Fruit fly (Drosophila melanogaster): ENCODE measurements around the gene Jhbp4.

Jhbp4 gene

dm6 chr3R:16014573-16014972, 28.7 kb upstream of the Jhbp4 start (continued):
- TF ChIP-seq tgo (GFP tag; IDR thresholded peaks at IDR 0.05) (no peak), CG17829 (tag; optimal IDR thresholded peaks at IDR 0.05) (no peak), CG4328 (GFP tag; optimal IDR thresholded peaks at IDR 0.05) (no peak), Lpt (GFP tag; optimal IDR thresholded peaks at IDR 0.05) (no peak), tup (GFP tag; optimal IDR thresholded peaks at IDR 0.05) (no peak), org-1 (GFP tag; optimal IDR thresholded peaks at IDR 0.05) (no peak), CG12155 (GFP tag; optimal IDR thresholded peaks at IDR 0.05) (no peak), GATAe (GFP tag; conservative IDR thresholded peaks at IDR 0.05) (peak; percentile 86), Sry-δ (GFP tag; optimal IDR thresholded peaks at IDR 0.05) (no peak), CG10565 (GFP tag; optimal IDR thresholded peaks at IDR 0.05) (no peak), CG9817 (tag; optimal IDR thresholded peaks at IDR 0.05) (no peak), CG11560 (tag; IDR thresholded peaks at IDR 0.05) (no peak), C15 (GFP tag; IDR thresholded peaks at IDR 0.05) (no peak), cwo (GFP tag; optimal IDR thresholded peaks at IDR 0.05) (peak; percentile 90), Fer1 (GFP tag; optimal IDR thresholded peaks at IDR 0.05) (no peak), kah (GFP tag; optimal IDR thresholded peaks at IDR 0.05) (no peak), TFAM (GFP tag; optimal IDR thresholded peaks at IDR 0.05) (no peak), CG32772 (GFP tag; IDR thresholded peaks at IDR 0.05) (no peak), odd (GFP tag; optimal IDR thresholded peaks at IDR 0.05) (no peak), CG7786 (GFP tag; optimal IDR thresholded peaks at IDR 0.05) (no peak), grau (tag; optimal IDR thresholded peaks at IDR 0.05) (no peak), mld (GFP tag; IDR thresholded peaks at IDR 0.05; ENCODE audit: partially characterized antibody) (no peak), btn (GFP tag; optimal IDR thresholded peaks at IDR 0.05) (no peak), CG31365 (tag; optimal IDR thresholded peaks at IDR 0.05) (no peak), CG4854 (GFP tag; optimal IDR thresholded peaks at IDR 0.05) (no peak), Chrac-16 (GFP tag; optimal IDR thresholded peaks at IDR 0.05) (no peak), cg (GFP tag; optimal IDR thresholded peaks at IDR 0.05) (no peak), Aef1 (GFP tag; IDR thresholded peaks at IDR 0.05) (no peak), CG10654 (GFP tag; optimal IDR thresholded peaks at IDR 0.05) (no peak), bigmax (GFP tag; optimal IDR thresholded peaks at IDR 0.05) (no peak), CG1792 (GFP tag; optimal IDR thresholded peaks at IDR 0.05) (no peak), Jarid2 (GFP tag; optimal IDR thresholded peaks at IDR 0.05) (no peak), nerfin-1 (tag; optimal IDR thresholded peaks at IDR 0.05) (no peak), CG9609 (GFP tag; optimal IDR thresholded peaks at IDR 0.05) (no peak), CG9437 (GFP tag; optimal IDR thresholded peaks at IDR 0.05) (no peak), wdn (GFP tag; IDR thresholded peaks at IDR 0.05) (no peak), seq (GFP tag; IDR thresholded peaks at IDR 0.05) (no peak), CG16815 (GFP tag; optimal IDR thresholded peaks at IDR 0.05) (no peak), slbo (GFP tag; IDR thresholded peaks at IDR 0.05) (no peak), pan (optimal IDR thresholded peaks at IDR 0.05) (no peak), pan (GFP tag; optimal IDR thresholded peaks at IDR 0.05 in 1 of 2, IDR thresholded peaks at IDR 0.05 in 1 of 2) (no peak), Bgb (GFP tag; IDR thresholded peaks at IDR 0.05; ENCODE audit: partially characterized antibody) (no peak), Camta (GFP tag; optimal IDR thresholded peaks at IDR 0.05) (no peak)

DNA sequence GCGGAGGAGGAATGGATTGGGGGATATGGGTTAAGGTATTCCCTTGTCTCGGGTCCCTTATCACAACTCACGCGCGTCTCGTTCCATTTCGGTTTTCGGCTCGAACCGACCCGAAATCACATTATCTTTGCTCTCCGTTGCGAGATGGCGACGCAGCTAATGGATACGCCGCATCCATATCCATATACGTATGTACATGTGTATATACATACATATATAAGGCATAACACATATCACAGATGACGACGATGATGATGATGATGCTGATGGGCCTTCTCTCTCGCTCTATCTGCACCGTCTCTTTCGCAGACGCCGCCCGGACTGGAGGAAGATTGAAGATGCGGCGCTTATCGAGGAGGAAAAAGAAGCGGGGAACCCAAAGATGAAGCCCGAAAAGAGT, 21.3 kb upstream of the Jhbp4 start:
- peak; percentile 61 for TF ChIP-seq Nf-YB (GFP tag; optimal IDR thresholded peaks at IDR 0.05)
- TF ChIP-seq CG1832 (GFP tag; optimal IDR thresholded peaks at IDR 0.05) = peak; percentile 29
- no peak for TF ChIP-seq Hr3 (GFP tag; optimal IDR thresholded peaks at IDR 0.05)
- no peak for TF ChIP-seq CG12155 (GFP tag; optimal IDR thresholded peaks at IDR 0.05)
- TF ChIP-seq Deaf1 (tag; optimal IDR thresholded peaks at IDR 0.05) = peak; percentile 40
- TF ChIP-seq CG31224 (GFP tag; IDR thresholded peaks at IDR 0.05) = no peak
- TF ChIP-seq mam (GFP tag; optimal IDR thresholded peaks at IDR 0.05) = no peak
- TF ChIP-seq Nf-YC (tag; optimal IDR thresholded peaks at IDR 0.05) = peak; percentile 5
- peak; percentile 55 for TF ChIP-seq CG15479 (GFP tag; optimal IDR thresholded peaks at IDR 0.05)
- peak; percentile 39; the same call in 1 of the 2 replicates for TF ChIP-seq crol (GFP tag; IDR thresholded peaks at IDR 0.05)
- TF ChIP-seq CG10147 (GFP tag; optimal IDR thresholded peaks at IDR 0.05) = no peak
- no peak for TF ChIP-seq HmgD (GFP tag; optimal IDR thresholded peaks at IDR 0.05)
- TF ChIP-seq az2 (GFP tag; optimal IDR thresholded peaks at IDR 0.05) = no peak
